Worm (Caenorhabditis elegans) whole organism, L4 larva: ENCODE data around the gene ZK616.65.

ENCODE experiments used
- F44E2.7 ChIP-seq: fragments of 200-800 bp; sonication (Bioruptor generic); IDR thresholded peaks from 2 replicates; pipeline ENCODE4 v2.1.2; 2022; ENCODE audit warnings: missing genetic modification characterization, missing compliant biosample characterization
- F49E8.2 ChIP-seq: sonication (generic microtip); optimal IDR thresholded peaks from 2 replicates; lab custom pipeline; 2016; ENCODE audit warnings: missing compliant biosample characterization, mild to moderate bottlenecking, missing genetic modification characterization, borderline replicate concordance
- Y5F2A.4 ChIP-seq: fragments of 200-800 bp; sonication (Bioruptor generic); optimal IDR thresholded peaks from 2 replicates; lab custom pipeline; 2018; ENCODE audit warnings: mild to moderate bottlenecking, missing genetic modification characterization, missing compliant biosample characterization
- ama-1 ChIP-seq: fragments of 150-350 bp; optimal IDR thresholded peaks from 2 replicates; lab custom pipeline; 2014; ENCODE audit warnings: inconsistent platforms, mixed read lengths
- attf-4 ChIP-seq: sonication (generic microtip); optimal IDR thresholded peaks from 3 replicates; lab custom pipeline; 2017; ENCODE audit warnings: missing biosample characterization, missing genetic modification characterization
- ceh-28 ChIP-seq: fragments of 150-350 bp; optimal IDR thresholded peaks from 2 replicates; lab custom pipeline; 2014; ENCODE audit warnings: missing biosample characterization, missing genetic modification reagents, missing genetic modification characterization
- ceh-32 ChIP-seq: sonication (generic microtip); optimal IDR thresholded peaks from 2 replicates; lab custom pipeline; 2016; ENCODE audit warnings: mild to moderate bottlenecking, missing genetic modification characterization, missing compliant biosample characterization; ENCODE audit not compliant: poor library complexity
- ces-1 ChIP-seq: fragments of 150-350 bp; sonication (generic microtip); optimal IDR thresholded peaks from 4 replicates; lab custom pipeline; 2014; ENCODE audit warnings: missing biosample characterization, missing genetic modification reagents, missing genetic modification characterization
- cey-2 ChIP-seq: sonication (generic microtip); optimal IDR thresholded peaks from 3 replicates; lab custom pipeline; 2017; ENCODE audit warnings: missing genetic modification characterization, mild to moderate bottlenecking, missing compliant biosample characterization, antibody characterized with exemption, borderline replicate concordance; ENCODE audit not compliant: insufficient read depth
- daf-19 ChIP-seq: fragments of 200-800 bp; sonication (Bioruptor generic); conservative IDR thresholded peaks from 2 replicates; pipeline ENCODE4 v1.3.6; 2022; ENCODE audit warnings: missing genetic modification characterization, missing compliant biosample characterization
- duxl-1 ChIP-seq: sonication (generic microtip); optimal IDR thresholded peaks from 2 replicates; lab custom pipeline; 2016; ENCODE audit warnings: mild to moderate bottlenecking, missing genetic modification characterization, moderate library complexity, missing compliant biosample characterization; ENCODE audit not compliant: poor library complexity
- egl-43 ChIP-seq: fragments of 200-800 bp; sonication (Bioruptor generic); IDR thresholded peaks from 2 replicates; pipeline ENCODE4 v1.3.6; 2022; ENCODE audit warnings: missing genetic modification reagents, missing genetic modification characterization, missing compliant biosample characterization
- fos-1 ChIP-seq: fragments of 150-350 bp; optimal IDR thresholded peaks from 2 replicates; lab custom pipeline; 2014; ENCODE audit warnings: missing biosample characterization, missing genetic modification characterization
- hif-1 ChIP-seq, 2 experiments: sonication (generic microtip); optimal IDR thresholded peaks; 2 replicates each; lab custom pipeline; 2016 to 2017; ENCODE audit warnings: missing compliant biosample characterization in 2 of 2, missing genetic modification characterization in 2 of 2, missing genetic modification reagents in 2 of 2, missing genotype in 2 of 2, mild to moderate bottlenecking in 1 of 2
- hlh-11 ChIP-seq: fragments of 200-800 bp; sonication (Bioruptor generic); optimal IDR thresholded peaks from 2 replicates; lab custom pipeline; 2018; ENCODE audit warnings: mild to moderate bottlenecking, missing genetic modification characterization, missing compliant biosample characterization
- hmg-1.1 ChIP-seq: fragments of 200-800 bp; sonication (Bioruptor generic); IDR thresholded peaks from 2 replicates; pipeline ENCODE4 v1.3.6; 2022; ENCODE audit warnings: missing genetic modification reagents, missing genetic modification characterization, missing compliant biosample characterization
- jun-1 ChIP-seq: fragments of 150-350 bp; optimal IDR thresholded peaks from 2 replicates; lab custom pipeline; 2014; ENCODE audit warnings: missing biosample characterization, missing genetic modification reagents, missing genetic modification characterization
- lin-13 ChIP-seq: fragments of 150-350 bp; optimal IDR thresholded peaks from 2 replicates; lab custom pipeline; 2014; ENCODE audit warnings: missing biosample characterization, missing genetic modification reagents, missing genetic modification characterization
- lin-29 ChIP-seq: fragments of 200-800 bp; sonication (Bioruptor generic); IDR thresholded peaks from 2 replicates; pipeline ENCODE4 v1.3.6; 2022; ENCODE audit warnings: missing genetic modification reagents, missing genetic modification characterization, missing compliant biosample characterization
- lin-38 ChIP-seq: fragments of 200-800 bp; sonication (Bioruptor generic); IDR thresholded peaks from 2 replicates; pipeline ENCODE4 v1.3.6; 2022; ENCODE audit warnings: missing genetic modification reagents, missing genetic modification characterization, missing compliant biosample characterization
- mdt-29 ChIP-seq: fragments of 200-800 bp; sonication (Bioruptor generic); IDR thresholded peaks from 2 replicates; pipeline ENCODE4 v1.3.6; 2022; ENCODE audit warnings: missing genetic modification reagents, missing genetic modification characterization, missing compliant biosample characterization
- mep-1 ChIP-seq: fragments of 150-350 bp; sonication (generic microtip); optimal IDR thresholded peaks from 3 replicates; lab custom pipeline; 2014; ENCODE audit warnings: missing biosample characterization, missing genetic modification characterization
- mes-2 ChIP-seq: sonication (generic microtip); optimal IDR thresholded peaks from 2 replicates; lab custom pipeline; 2016; ENCODE audit warnings: missing genotype, mild to moderate bottlenecking, missing genetic modification characterization, missing compliant biosample characterization; ENCODE audit not compliant: poor library complexity, severe bottlenecking
- nhr-111 ChIP-seq: fragments of 200-800 bp; sonication (Bioruptor generic); optimal IDR thresholded peaks from 2 replicates; lab custom pipeline; 2018; ENCODE audit warnings: mild to moderate bottlenecking, missing genetic modification characterization, missing compliant biosample characterization
- nhr-237 ChIP-seq: sonication (generic microtip); optimal IDR thresholded peaks from 2 replicates; lab custom pipeline; 2017; ENCODE audit warnings: missing biosample characterization, missing genetic modification characterization
- nhr-28 ChIP-seq: fragments of 150-350 bp; optimal IDR thresholded peaks from 2 replicates; lab custom pipeline; 2014; ENCODE audit warnings: missing biosample characterization, missing genetic modification characterization
- nhr-77 ChIP-seq: fragments of 150-350 bp; optimal IDR thresholded peaks from 2 replicates; lab custom pipeline; 2014; ENCODE audit warnings: missing biosample characterization, missing genetic modification characterization
- php-3 ChIP-seq: fragments of 200-800 bp; sonication (Bioruptor generic); IDR thresholded peaks from 2 replicates; pipeline ENCODE4 v1.3.6; 2022; ENCODE audit warnings: missing genetic modification reagents, missing genetic modification characterization, missing compliant biosample characterization
- rbr-2 ChIP-seq: sonication (generic microtip); optimal IDR thresholded peaks from 2 replicates; lab custom pipeline; 2016; ENCODE audit warnings: missing genotype, missing genetic modification characterization, missing compliant biosample characterization
- saeg-2 ChIP-seq: fragments of 200-800 bp; sonication (Bioruptor generic); IDR thresholded peaks from 2 replicates; pipeline ENCODE4 v1.3.6; 2022; ENCODE audit warnings: missing genetic modification reagents, missing genetic modification characterization, missing compliant biosample characterization
- snpc-1.2 ChIP-seq: fragments of 200-800 bp; sonication (Bioruptor generic); IDR thresholded peaks from 2 replicates; pipeline ENCODE4 v1.3.6; 2022; ENCODE audit warnings: missing genetic modification reagents, missing genetic modification characterization, missing compliant biosample characterization
- spr-1 ChIP-seq: sonication (generic microtip); optimal IDR thresholded peaks from 2 replicates; lab custom pipeline; 2016; ENCODE audit warnings: mild to moderate bottlenecking, missing genetic modification characterization, missing compliant biosample characterization
- tra-1 ChIP-seq: fragments of 200-800 bp; sonication (Bioruptor generic); IDR thresholded peaks from 2 replicates; pipeline ENCODE4 v1.3.6; 2022; ENCODE audit warnings: missing genetic modification reagents, missing genetic modification characterization, missing compliant biosample characterization
- unc-62 ChIP-seq, 3 experiments: fragments of 150-350 bp in 1 of 3; sonication (generic microtip); optimal IDR thresholded peaks in 2 of 3; peaks in 1 of 3; 1 replicate in 1 of 3; 2 replicates in 2 of 3; lab custom pipeline; 2014 to 2017; ENCODE audit warnings: missing biosample characterization in 3 of 3, missing genetic modification characterization in 3 of 3, missing genetic modification reagents in 3 of 3, missing genotype in 1 of 3
- zip-11 ChIP-seq: fragments of 200-800 bp; sonication (Bioruptor generic); IDR thresholded peaks from 2 replicates; pipeline ENCODE4 v1.3.6; 2022; ENCODE audit warnings: missing genetic modification characterization, missing compliant biosample characterization
- zip-2 ChIP-seq: fragments of 150-350 bp; optimal IDR thresholded peaks from 2 replicates; lab custom pipeline; 2014; ENCODE audit warnings: missing biosample characterization, missing genetic modification characterization
- ztf-7 ChIP-seq: fragments of 150-350 bp; optimal IDR thresholded peaks from 2 replicates; lab custom pipeline; 2014; ENCODE audit warnings: missing biosample characterization, missing genetic modification characterization

Gene ZK616.65

ce11 chrIV:5368860-5369259 is 42.2 kb downstream of the ZK616.65 start (continued):
- TF ChIP-seq spr-1 (no peak), mdt-29 (GFP tag; lab: Robert Waterston, UW) (no peak), lin-13 (GFP tag; lab: Kevin White, UChicago) (no peak), fos-1 (tag; lab: Kevin White, UChicago) (no peak), attf-4 (tag; lab: Kevin White, UChicago) (no peak), F44E2.7 (GFP tag; lab: Robert Waterston, UW) (no peak), ztf-7 (tag; lab: Kevin White, UChicago) (no peak), hlh-11 (peak; percentile 33), rbr-2 (tag; lab: Kevin White, UChicago) (peak; percentile 41), lin-29 (GFP tag; lab: Robert Waterston, UW) (no peak), jun-1 (tag; lab: Kevin White, UChicago) (no peak), snpc-1.2 (GFP tag; lab: Robert Waterston, UW) (peak; percentile 49; the same call in 1 of the 2 replicates), nhr-237 (no peak), egl-43 (GFP tag; lab: Robert Waterston, UW) (no peak), mes-2 (tag; lab: Kevin White, UChicago) (peak; percentile 67), saeg-2 (GFP tag; lab: Robert Waterston, UW) (no peak), hif-1 (tag; optimal IDR thresholded peaks at IDR 0.05; lab: Kevin White, UChicago) (no peak), tra-1 (GFP tag; lab: Robert Waterston, UW) (no peak), mep-1 (tag; lab: Kevin White, UChicago) (peak; percentile 35), cey-2 (no peak), ceh-28 (tag; lab: Kevin White, UChicago) (no peak), daf-19 (GFP tag; lab: Robert Waterston, UW) (no peak), ceh-32 (tag; lab: Kevin White, UChicago) (no peak), php-3 (GFP tag; lab: Robert Waterston, UW) (no peak), ces-1 (no peak)
- TF ChIP-seq, all 104 proteins: peak for 22

DNA sequence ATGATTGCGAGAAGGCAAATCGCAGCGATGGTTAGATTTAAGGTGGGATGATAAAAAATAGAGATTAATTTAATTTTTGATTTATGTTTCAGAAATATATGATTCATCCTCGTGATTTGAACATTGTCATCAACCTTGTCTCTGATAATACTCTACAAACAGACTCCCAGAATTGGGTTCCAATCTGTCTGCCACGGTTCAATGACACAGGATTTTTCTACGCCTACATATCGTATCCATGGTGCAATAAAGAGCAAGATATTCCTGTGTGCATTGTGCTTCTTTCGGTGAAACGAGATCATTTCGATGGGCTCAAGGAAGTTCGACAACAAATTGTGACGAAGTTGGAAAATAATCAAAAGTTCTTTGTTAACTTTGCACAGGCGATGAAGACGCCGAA is 43.1 kb downstream of the ZK616.65 start:
- TF ChIP-seq F49E8.2 (tag; lab: Kevin White, UChicago): no peak
- no peak for TF ChIP-seq zip-11 (GFP tag; lab: Robert Waterston, UW)
- no peak for TF ChIP-seq unc-62 (GFP tag; optimal IDR thresholded peaks at IDR 0.05 in 1 of 2; lab: Kevin White, UChicago)
- TF ChIP-seq unc-62 (tag; optimal IDR thresholded peaks at IDR 0.05; lab: Kevin White, UChicago): no peak
- TF ChIP-seq hmg-1.1 (GFP tag; lab: Robert Waterston, UW): no peak
- TF ChIP-seq nhr-111: no peak
- TF ChIP-seq duxl-1 (tag; lab: Kevin White, UChicago): no peak
- no peak for TF ChIP-seq nhr-77 (tag; lab: Kevin White, UChicago)
- TF ChIP-seq Y5F2A.4: no peak
- TF ChIP-seq zip-2 (tag; lab: Kevin White, UChicago): no peak

- TF ChIP-seq nhr-28: no peak
- TF ChIP-seq lin-38 (GFP tag; lab: Robert Waterston, UW): no peak
- peak; percentile 14 for TF ChIP-seq ama-1
These were observed 44.5 kb downstream of the ZK616.65 start, which contains the start of gene sand-1 for ce11 chrIV:5366567-5366966. TSS of gene sand-1 (plus strand) at chrIV:5366867.
